Worm (Caenorhabditis elegans) whole organism, L1 larva: ENCODE data around the gene msa-1.

Experiments
- C34B4.2 ChIP-seq: sonication (generic microtip); optimal IDR thresholded peaks from 2 replicates; lab custom pipeline; 2017; ENCODE audit warnings: mild to moderate bottlenecking, missing genetic modification characterization, missing compliant biosample characterization
- Y116A8C.19 ChIP-seq: sonication (generic microtip); optimal IDR thresholded peaks from 2 replicates; lab custom pipeline; 2016; ENCODE audit warnings: missing compliant biosample characterization, missing genetic modification characterization, borderline replicate concordance
- ama-1 ChIP-seq: fragments of 150-350 bp; optimal IDR thresholded peaks from 2 replicates; lab custom pipeline; 2014
- blmp-1 ChIP-seq: fragments of 150-350 bp; optimal IDR thresholded peaks from 2 replicates; lab custom pipeline; 2014; ENCODE audit warnings: missing biosample characterization, missing genetic modification characterization
- ceh-8 ChIP-seq: fragments of 200-800 bp; sonication (Bioruptor generic); optimal IDR thresholded peaks from 2 replicates; lab custom pipeline; 2018; ENCODE audit warnings: mild to moderate bottlenecking, missing genetic modification characterization, moderate library complexity, missing compliant biosample characterization
- ceh-90 ChIP-seq: sonication (generic microtip); optimal IDR thresholded peaks from 2 replicates; lab custom pipeline; 2016; ENCODE audit warnings: missing genetic modification characterization, missing compliant biosample characterization
- ces-1 ChIP-seq: fragments of 150-350 bp; optimal IDR thresholded peaks from 2 replicates; lab custom pipeline; 2014; ENCODE audit warnings: missing biosample characterization, missing genetic modification reagents, missing genetic modification characterization
- efl-1 ChIP-seq, 4 experiments: fragments of 150-350 bp; optimal IDR thresholded peaks in 3 of 4; peaks in 1 of 4; 1 replicate in 1 of 4; 2 replicates in 3 of 4; lab custom pipeline; 2014; ENCODE audit warnings: missing biosample characterization in 2 of 4, missing genetic modification characterization in 2 of 4, missing genetic modification reagents in 2 of 4
- egl-27 ChIP-seq, 2 experiments: fragments of 150-350 bp in 1 of 2; sonication (generic microtip); optimal IDR thresholded peaks; 3 replicates each; lab custom pipeline; 2017 to 2018; ENCODE audit warnings: missing biosample characterization in 2 of 2, missing genetic modification characterization in 2 of 2, missing genetic modification reagents in 2 of 2
- ets-5 ChIP-seq: fragments of 200-800 bp; sonication (Bioruptor generic); IDR thresholded peaks from 2 replicates; pipeline ENCODE4 v1.3.6; 2022; ENCODE audit warnings: missing genetic modification characterization, missing compliant biosample characterization
- fkh-10 ChIP-seq: sonication (generic microtip); optimal IDR thresholded peaks from 2 replicates; lab custom pipeline; 2017; ENCODE audit warnings: missing biosample characterization, missing genetic modification reagents, missing genetic modification characterization
- fkh-4 ChIP-seq: sonication (generic microtip); optimal IDR thresholded peaks from 2 replicates; lab custom pipeline; 2016; ENCODE audit warnings: missing compliant biosample characterization, missing genetic modification characterization, borderline replicate concordance
- fkh-8 ChIP-seq: sonication (generic microtip); optimal IDR thresholded peaks from 2 replicates; lab custom pipeline; 2016; ENCODE audit warnings: mild to moderate bottlenecking, missing genetic modification characterization, missing compliant biosample characterization
- fos-1 ChIP-seq: fragments of 150-350 bp; optimal IDR thresholded peaks from 2 replicates; lab custom pipeline; 2014; ENCODE audit warnings: missing biosample characterization, missing genetic modification characterization
- irx-1 ChIP-seq: sonication (generic microtip); optimal IDR thresholded peaks from 2 replicates; lab custom pipeline; 2016; ENCODE audit warnings: missing genetic modification characterization, missing compliant biosample characterization
- lin-14 ChIP-seq: fragments of 200-800 bp; sonication (Bioruptor generic); optimal IDR thresholded peaks from 2 replicates; lab custom pipeline; 2018; ENCODE audit warnings: mild to moderate bottlenecking, missing genetic modification characterization, moderate library complexity, missing compliant biosample characterization
- mdl-1 ChIP-seq, 2 experiments: fragments of 150-350 bp; optimal IDR thresholded peaks; 2 replicates each; lab custom pipeline; 2014 to 2017; ENCODE audit warnings: missing biosample characterization in 2 of 2, missing genetic modification characterization in 2 of 2, inconsistent platforms in 1 of 2
- mep-1 ChIP-seq: fragments of 150-350 bp; optimal IDR thresholded peaks from 2 replicates; lab custom pipeline; 2014; ENCODE audit warnings: missing biosample characterization, missing genetic modification characterization
- nhr-20 ChIP-seq: sonication (generic microtip); optimal IDR thresholded peaks from 2 replicates; lab custom pipeline; 2016; ENCODE audit warnings: mild to moderate bottlenecking, missing genetic modification characterization, missing compliant biosample characterization
- nhr-77 ChIP-seq: fragments of 150-350 bp; optimal IDR thresholded peaks from 2 replicates; lab custom pipeline; 2014; ENCODE audit warnings: missing biosample characterization, missing genetic modification characterization
- nhr-85 ChIP-seq: sonication (generic microtip); peaks from one replicate; lab custom pipeline; 2016; ENCODE audit warnings: missing genetic modification characterization, inconsistent platforms, missing compliant biosample characterization
- nhr-90 ChIP-seq: sonication (generic microtip); optimal IDR thresholded peaks from 2 replicates; lab custom pipeline; 2016; ENCODE audit warnings: mild to moderate bottlenecking, missing genetic modification characterization, missing compliant biosample characterization; ENCODE audit not compliant: poor library complexity
- pag-3 ChIP-seq: sonication (generic microtip); optimal IDR thresholded peaks from 2 replicates; lab custom pipeline; 2017; ENCODE audit warnings: missing genetic modification characterization, mild to moderate bottlenecking, missing compliant biosample characterization, antibody characterized with exemption, borderline replicate concordance; ENCODE audit not compliant: insufficient read depth
- pqm-1 ChIP-seq: sonication (generic microtip); optimal IDR thresholded peaks from 3 replicates; lab custom pipeline; 2017; ENCODE audit warnings: missing biosample characterization, missing genetic modification characterization
- rnt-1 ChIP-seq: sonication (generic microtip); optimal IDR thresholded peaks from 2 replicates; lab custom pipeline; 2016; ENCODE audit warnings: mild to moderate bottlenecking, missing genetic modification characterization, moderate library complexity, missing compliant biosample characterization
- skn-1 ChIP-seq: fragments of 150-350 bp; optimal IDR thresholded peaks from 2 replicates; lab custom pipeline; 2014; ENCODE audit warnings: missing biosample characterization, missing genetic modification characterization
- snpc-4 ChIP-seq: fragments of 150-350 bp; optimal IDR thresholded peaks from 2 replicates; lab custom pipeline; 2014; ENCODE audit warnings: missing biosample characterization, missing genetic modification characterization
- sox-4 ChIP-seq: sonication (generic microtip); optimal IDR thresholded peaks from 2 replicates; lab custom pipeline; 2016; ENCODE audit warnings: missing genetic modification characterization, missing compliant biosample characterization
- tlp-1 ChIP-seq: fragments of 150-350 bp; optimal IDR thresholded peaks from 2 replicates; lab custom pipeline; 2014; ENCODE audit warnings: missing biosample characterization, missing genetic modification characterization
- unc-62 ChIP-seq: fragments of 150-350 bp; optimal IDR thresholded peaks from 2 replicates; lab custom pipeline; 2014; ENCODE audit warnings: missing biosample characterization, missing genetic modification reagents, missing genetic modification characterization
- unc-86 ChIP-seq: sonication (generic microtip); optimal IDR thresholded peaks from 2 replicates; lab custom pipeline; 2016; ENCODE audit warnings: missing genetic modification characterization, missing compliant biosample characterization
- xbp-1 ChIP-seq: sonication (generic microtip); optimal IDR thresholded peaks from 2 replicates; lab custom pipeline; 2016; ENCODE audit warnings: missing genetic modification characterization, missing compliant biosample characterization
- zag-1 ChIP-seq: fragments of 150-350 bp; optimal IDR thresholded peaks from 2 replicates; lab custom pipeline; 2014; ENCODE audit warnings: missing biosample characterization, missing genetic modification characterization
- ztf-4 ChIP-seq: fragments of 150-350 bp; optimal IDR thresholded peaks from 2 replicates; lab custom pipeline; 2014; ENCODE audit warnings: missing biosample characterization, missing genetic modification characterization

The msa-1 gene

ce11 chrIV:9088294-9088693 lies at the start of gene msa-1:
TSS of gene msa-1 (plus strand) at chrIV:9088594.
- TF ChIP-seq C34B4.2 (no peak), ceh-8 (GFP tag; lab: Kevin White, UChicago) (no peak), fkh-4 (tag; lab: Kevin White, UChicago) (no peak), blmp-1 (tag; lab: Kevin White, UChicago) (peak; percentile 35), nhr-90 (no peak), mep-1 (tag; lab: Kevin White, UChicago) (peak; percentile 31), ceh-90 (no peak), pqm-1 (tag; lab: Kevin White, UChicago) (no peak), unc-86 (tag; lab: Kevin White, UChicago) (no peak), ama-1 (lab: Kevin White, UChicago) (peak; percentile 33), zag-1 (no peak), rnt-1 (peak; percentile 16), lin-14 (GFP tag; lab: Kevin White, UChicago) (peak; percentile 5)

- no peak for TF ChIP-seq ceh-90
- no peak for TF ChIP-seq snpc-4 (tag; lab: Kevin White, UChicago)
- TF ChIP-seq irx-1 (tag; lab: Kevin White, UChicago): no peak
- TF ChIP-seq Y116A8C.19 (tag; lab: Kevin White, UChicago): no peak
- TF ChIP-seq xbp-1: no peak
- TF ChIP-seq pag-3 (tag; lab: Kevin White, UChicago): no peak
- no peak for TF ChIP-seq ztf-4 (tag; lab: Kevin White, UChicago)
- TF ChIP-seq nhr-77: no peak
- no peak for TF ChIP-seq fkh-10
These were observed 48.0 kb upstream of the msa-1 start, which contains the start of gene Y73F4A.3 for ce11 chrIV:9040393-9040792. TSS of gene Y73F4A.3 (minus strand) at chrIV:9040493.

- TF ChIP-seq mdl-1 (tag; optimal IDR thresholded peaks at IDR 0.05; lab: Kevin White, UChicago) (peak in 1 of 2 experiments; percentile 30), nhr-20 (peak; percentile 12), Y116A8C.19 (tag; lab: Kevin White, UChicago) (no peak), efl-1 (optimal IDR thresholded peaks at IDR 0.05; lab: Kevin White, UChicago) (no peak), efl-1 (GFP tag; optimal IDR thresholded peaks at IDR 0.05 in 1 of 2; lab: Kevin White, UChicago) (peak in 1 of 2 experiments; percentile 3), lin-14 (GFP tag; lab: Kevin White, UChicago) (peak; percentile 4), fos-1 (tag; lab: Kevin White, UChicago) (no peak), nhr-77 (peak; percentile 70), ets-5 (no peak)
These were observed 45.2 kb upstream of the msa-1 start, which contains the start of gene Y73F4A.2 for ce11 chrIV:9043224-9043623. TSS of gene Y73F4A.2 (minus strand) at chrIV:9043347.

- TF ChIP-seq nhr-90: no peak
- no peak for TF ChIP-seq mdl-1 (tag; optimal IDR thresholded peaks at IDR 0.05; lab: Kevin White, UChicago)
- TF ChIP-seq unc-62: no peak
- TF ChIP-seq tlp-1 (tag; lab: Kevin White, UChicago): no peak
- no peak for TF ChIP-seq egl-27 (tag; optimal IDR thresholded peaks at IDR 0.05; lab: Kevin White, UChicago)
- no peak for TF ChIP-seq fkh-8
- no peak for TF ChIP-seq efl-1 (optimal IDR thresholded peaks at IDR 0.05; lab: Kevin White, UChicago)
- TF ChIP-seq efl-1 (GFP tag; optimal IDR thresholded peaks at IDR 0.05 in 1 of 2; lab: Kevin White, UChicago): no peak
- TF ChIP-seq sox-4 (tag; lab: Kevin White, UChicago): no peak
- no peak for TF ChIP-seq ceh-8 (GFP tag; lab: Kevin White, UChicago)
- TF ChIP-seq ces-1 (GFP tag; lab: Kevin White, UChicago): no peak
These were observed 43.1 kb upstream of the msa-1 start, which contains the start of gene Y73F4A.1 for ce11 chrIV:9045252-9045651. TSS of gene Y73F4A.1 (minus strand) at chrIV:9045352.

- no peak for TF ChIP-seq ceh-8 (GFP tag; lab: Kevin White, UChicago)
- peak; percentile 73 for TF ChIP-seq skn-1 (tag; lab: Kevin White, UChicago)
- peak; percentile 53 for TF ChIP-seq nhr-85
- TF ChIP-seq, all 84 proteins: peak for 2
These were observed 37.4 kb upstream of the msa-1 start for ce11 chrIV:9051036-9051435.
